Worm (Caenorhabditis elegans): ENCODE measurements around the gene srg-23.

DNA sequence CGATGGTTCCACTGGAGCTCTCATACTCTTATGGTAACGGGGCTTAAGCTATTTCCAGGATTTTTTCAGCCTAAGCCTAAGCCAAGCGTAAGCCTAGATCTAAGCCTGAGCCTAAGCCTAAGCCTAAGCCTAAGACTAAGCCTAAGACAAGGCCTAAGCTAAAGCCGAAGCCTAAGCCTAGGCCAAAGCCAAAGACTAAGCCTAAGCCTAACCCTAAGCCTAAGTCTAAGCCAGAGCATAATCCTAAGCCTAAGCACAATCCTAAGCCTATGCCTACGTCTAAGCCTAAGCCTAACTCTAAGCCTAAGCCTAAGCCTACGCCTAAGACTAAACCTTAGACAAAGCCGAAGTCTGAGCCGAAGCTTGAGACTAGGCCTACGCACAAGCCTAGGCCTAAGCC is 47.0 kb downstream of the srg-23 start:
- TF ChIP-seq ceh-82 (tag; optimal IDR thresholded peaks at IDR 0.05) (no peak), zag-1 (tag; optimal IDR thresholded peaks at IDR 0.05) (no peak), pqm-1 (tag; optimal IDR thresholded peaks at IDR 0.05) (no peak), nhr-28 (tag; optimal IDR thresholded peaks at IDR 0.05) (no peak), elt-1 (tag; optimal IDR thresholded peaks at IDR 0.05) (no peak), nhr-77 (tag; optimal IDR thresholded peaks at IDR 0.05) (no peak)

Data from whole organism, L3 larva.